Worm (Caenorhabditis elegans) whole organism, midembryonic: Measurements from ENCODE around the gene rgs-2.

Experiments
- T22C8.4 ChIP-seq: fragments of 200-800 bp; sonication (Bioruptor generic); IDR thresholded peaks from 2 replicates; pipeline ENCODE4 v1.3.6; 2022; ENCODE audit warnings: missing genetic modification characterization, missing compliant biosample characterization
- cog-1 ChIP-seq: sonication (generic microtip); optimal IDR thresholded peaks from 2 replicates; lab custom pipeline; 2016; ENCODE audit warnings: missing genetic modification characterization, missing compliant biosample characterization
- flt-1 ChIP-seq: fragments of 200-800 bp; sonication (Bioruptor generic); IDR thresholded peaks from 2 replicates; pipeline ENCODE4 v1.3.6; 2022; ENCODE audit warnings: missing genetic modification characterization, missing compliant biosample characterization
- klf-2 ChIP-seq: fragments of 200-800 bp; sonication (Bioruptor generic); conservative IDR thresholded peaks from 2 replicates; pipeline ENCODE4 v1.3.6; 2022; ENCODE audit warnings: missing genetic modification reagents, missing genetic modification characterization, missing compliant biosample characterization
- med-1 ChIP-seq: sonication (generic microtip); optimal IDR thresholded peaks from 2 replicates; lab custom pipeline; 2017; ENCODE audit warnings: missing genetic modification characterization, mild to moderate bottlenecking, missing compliant biosample characterization, antibody characterized with exemption, missing genetic modification reagents; ENCODE audit not compliant: insufficient read depth
- ref-1 ChIP-seq: fragments of 200-800 bp; sonication (Bioruptor generic); conservative IDR thresholded peaks from 2 replicates; pipeline ENCODE4 v1.3.6; 2022; ENCODE audit warnings: missing genetic modification reagents, missing genetic modification characterization, missing compliant biosample characterization
- tab-1 ChIP-seq: fragments of 200-800 bp; sonication (Bioruptor generic); IDR thresholded peaks from 2 replicates; pipeline ENCODE4 v1.3.6; 2022; ENCODE audit warnings: missing genetic modification characterization, missing compliant biosample characterization
- ztf-23 ChIP-seq: fragments of 200-800 bp; sonication (Bioruptor generic); IDR thresholded peaks from 2 replicates; pipeline ENCODE4 v1.3.6; 2022; ENCODE audit warnings: missing genetic modification reagents, missing genetic modification characterization, missing compliant biosample characterization
- ztf-29 ChIP-seq: fragments of 200-800 bp; sonication (Bioruptor generic); IDR thresholded peaks from 2 replicates; pipeline ENCODE4 v1.3.6; 2022; ENCODE audit warnings: missing genetic modification reagents, missing genetic modification characterization, missing compliant biosample characterization

rgs-2 gene

ce11 chrX:12712353-12712752, at the start of gene rgs-2:
TSS of gene rgs-2 (plus strand) at chrX:12712653.
- TF ChIP-seq klf-2 (GFP tag; lab: Robert Waterston, UW) (no peak), tab-1 (GFP tag; lab: Robert Waterston, UW) (no peak), ztf-29 (GFP tag; lab: Robert Waterston, UW) (no peak), med-1 (GFP tag; lab: Kevin White, UChicago) (no peak), ref-1 (GFP tag; lab: Robert Waterston, UW) (no peak), ztf-23 (GFP tag; lab: Robert Waterston, UW) (no peak)

DNA sequence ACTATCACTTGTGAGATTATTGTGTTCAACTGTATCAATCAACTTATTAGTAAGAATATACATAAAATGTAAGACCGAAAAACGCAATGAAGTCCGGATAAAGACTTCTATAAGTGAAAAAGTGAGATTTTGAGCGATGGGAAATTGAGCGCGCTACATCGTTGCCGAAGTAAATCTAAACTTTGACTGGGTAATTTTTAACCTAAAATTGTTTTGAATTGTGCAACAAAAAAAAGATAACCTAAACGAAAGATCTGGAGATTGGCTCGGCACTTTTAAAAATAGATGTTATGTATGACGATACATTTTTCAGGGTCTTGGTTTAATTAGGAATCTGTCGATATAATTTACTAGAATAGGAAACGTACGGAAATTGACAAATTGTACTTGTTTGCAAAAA, 49.3 kb upstream of the rgs-2 start:
- no peak for TF ChIP-seq cog-1 (tag; lab: Kevin White, UChicago)
- no peak for TF ChIP-seq ref-1 (GFP tag; lab: Robert Waterston, UW)
- TF ChIP-seq ztf-29 (GFP tag; lab: Robert Waterston, UW): no peak

ce11 chrX:12663537-12663936, 48.9 kb upstream of the rgs-2 start, which contains the start of gene nlp-76:
TSS of gene nlp-76 (minus strand) at chrX:12663903.
- TF ChIP-seq flt-1: no peak
- TF ChIP-seq ref-1 (GFP tag; lab: Robert Waterston, UW): no peak
- TF ChIP-seq T22C8.4: no peak
- no peak for TF ChIP-seq ztf-29 (GFP tag; lab: Robert Waterston, UW)
- no peak for TF ChIP-seq klf-2 (GFP tag; lab: Robert Waterston, UW)
- TF ChIP-seq med-1 (GFP tag; lab: Kevin White, UChicago): no peak

ce11 chrX:12664443-12664842, 48.0 kb upstream of the rgs-2 start:
- TF ChIP-seq T22C8.4: no peak
- TF ChIP-seq med-1 (GFP tag; lab: Kevin White, UChicago): no peak
- TF ChIP-seq ref-1 (GFP tag; lab: Robert Waterston, UW): no peak
- no peak for TF ChIP-seq cog-1 (tag; lab: Kevin White, UChicago)
- no peak for TF ChIP-seq ztf-29 (GFP tag; lab: Robert Waterston, UW)
- no peak for TF ChIP-seq flt-1
- TF ChIP-seq klf-2 (GFP tag; lab: Robert Waterston, UW): no peak

- TF ChIP-seq ref-1 (GFP tag; lab: Robert Waterston, UW) (peak; percentile 98), cog-1 (tag; lab: Kevin White, UChicago) (peak; percentile 88), flt-1 (peak; percentile 98), klf-2 (GFP tag; lab: Robert Waterston, UW) (peak; percentile 97), ztf-29 (GFP tag; lab: Robert Waterston, UW) (peak; percentile 95), tab-1 (GFP tag; lab: Robert Waterston, UW) (peak; percentile 99), T22C8.4 (peak; percentile 96), med-1 (GFP tag; lab: Kevin White, UChicago) (peak; percentile 88), ztf-23 (GFP tag; lab: Robert Waterston, UW) (peak; percentile 97)
These were observed 47.4 kb upstream of the rgs-2 start for ce11 chrX:12664987-12665451.

ce11 chrX:12665799-12666198, 46.7 kb upstream of the rgs-2 start:
- no peak for TF ChIP-seq tab-1 (GFP tag; lab: Robert Waterston, UW)
- no peak for TF ChIP-seq ref-1 (GFP tag; lab: Robert Waterston, UW)
- no peak for TF ChIP-seq T22C8.4
- TF ChIP-seq cog-1 (tag; lab: Kevin White, UChicago): no peak
- TF ChIP-seq flt-1: no peak
- TF ChIP-seq med-1 (GFP tag; lab: Kevin White, UChicago): no peak
- no peak for TF ChIP-seq ztf-23 (GFP tag; lab: Robert Waterston, UW)
- TF ChIP-seq ztf-29 (GFP tag; lab: Robert Waterston, UW): no peak
- TF ChIP-seq klf-2 (GFP tag; lab: Robert Waterston, UW): no peak

- no peak for TF ChIP-seq flt-1
- no peak for TF ChIP-seq cog-1 (tag; lab: Kevin White, UChicago)
- no peak for TF ChIP-seq ref-1 (GFP tag; lab: Robert Waterston, UW)
- TF ChIP-seq tab-1 (GFP tag; lab: Robert Waterston, UW): no peak
- TF ChIP-seq ztf-29 (GFP tag; lab: Robert Waterston, UW): no peak
- TF ChIP-seq ztf-23 (GFP tag; lab: Robert Waterston, UW): no peak
- TF ChIP-seq klf-2 (GFP tag; lab: Robert Waterston, UW): no peak
- TF ChIP-seq med-1 (GFP tag; lab: Kevin White, UChicago): no peak
- TF ChIP-seq T22C8.4: no peak
These were observed 44.5 kb upstream of the rgs-2 start, which contains the start of gene nhr-17 for ce11 chrX:12667804-12668511. TSS of gene nhr-17 (minus strand) at chrX:12667854.

DNA sequence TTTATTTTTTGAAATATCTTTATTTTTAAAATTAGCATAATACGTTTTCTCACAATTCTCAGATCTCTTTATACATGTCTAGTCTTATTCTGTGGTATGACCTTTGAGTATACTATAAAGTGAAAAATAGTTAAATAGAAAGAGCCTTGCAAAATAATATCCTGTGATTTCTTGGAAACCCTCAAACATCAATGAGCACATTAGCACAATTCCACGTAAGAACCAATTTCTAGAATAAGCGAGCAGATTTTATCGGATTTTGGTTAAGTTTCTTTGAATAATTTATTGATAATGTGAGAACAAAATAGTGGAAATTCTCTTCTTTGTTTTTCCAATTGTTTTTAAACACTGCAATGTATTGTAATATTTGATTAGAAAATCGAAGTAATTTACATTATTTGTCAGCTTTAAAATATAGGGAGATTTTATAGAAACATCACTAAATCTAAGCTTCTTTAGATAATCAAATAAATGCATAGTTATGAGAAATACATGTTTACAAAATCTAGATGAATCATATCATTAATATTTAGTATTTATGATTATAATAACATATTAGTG, 43.4 kb upstream of the rgs-2 start:
- TF ChIP-seq ztf-23 (GFP tag; lab: Robert Waterston, UW): no peak
- TF ChIP-seq T22C8.4: no peak
- TF ChIP-seq tab-1 (GFP tag; lab: Robert Waterston, UW): no peak
- TF ChIP-seq klf-2 (GFP tag; lab: Robert Waterston, UW): no peak

DNA sequence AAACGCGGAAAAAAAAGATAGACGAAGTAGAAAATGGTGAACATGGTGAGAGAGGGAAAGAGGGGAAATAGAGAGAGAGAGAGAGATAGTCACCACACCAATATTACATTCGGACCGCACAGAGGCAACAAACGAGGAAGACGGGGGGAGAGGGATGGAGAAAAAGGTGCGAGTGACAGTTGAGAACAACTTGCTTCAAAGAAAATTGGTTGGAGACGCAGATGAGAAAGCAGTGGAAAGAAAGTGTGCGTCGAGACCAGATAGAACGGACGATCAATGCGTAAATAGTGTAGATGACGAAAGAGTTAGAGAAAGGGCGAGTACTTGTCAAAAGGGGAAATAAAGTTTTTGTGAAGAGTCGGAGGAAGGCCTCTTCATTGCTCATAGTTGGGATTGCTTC, 42.1 kb upstream of the rgs-2 start:
- TF ChIP-seq ztf-29 (GFP tag; lab: Robert Waterston, UW): no peak
- TF ChIP-seq cog-1 (tag; lab: Kevin White, UChicago): peak; percentile 69
- TF ChIP-seq T22C8.4: no peak
- TF ChIP-seq ztf-23 (GFP tag; lab: Robert Waterston, UW): no peak
- TF ChIP-seq klf-2 (GFP tag; lab: Robert Waterston, UW): no peak
- TF ChIP-seq ref-1 (GFP tag; lab: Robert Waterston, UW): no peak
- no peak for TF ChIP-seq med-1 (GFP tag; lab: Kevin White, UChicago)
- TF ChIP-seq flt-1: peak; percentile 62
- no peak for TF ChIP-seq tab-1 (GFP tag; lab: Robert Waterston, UW)
